Fruit fly (Drosophila melanogaster) whole organism, embryonic: ENCODE measurements around the gene Ublcp1.

Source experiments
- Bdp1 ChIP-seq: fragments of 200-800 bp; sonication (Bioruptor generic); optimal IDR thresholded peaks from 3 replicates; lab custom pipeline; 2016; ENCODE audit warnings: missing biosample characterization, missing genetic modification characterization
- CG10979 ChIP-seq: fragments of 200-800 bp; sonication (Bioruptor generic); optimal IDR thresholded peaks from 2 replicates; lab custom pipeline; 2018; ENCODE audit warnings: missing biosample characterization, mild to moderate bottlenecking, missing genetic modification characterization, moderate library complexity
- CG12071 ChIP-seq: fragments of 200-800 bp; sonication (Bioruptor generic); optimal IDR thresholded peaks from 3 replicates; lab custom pipeline; 2018; ENCODE audit warnings: missing biosample characterization, mild to moderate bottlenecking, missing genetic modification characterization
- CG12104 ChIP-seq: fragments of 200-800 bp; sonication (Bioruptor generic); optimal IDR thresholded peaks from 3 replicates; lab custom pipeline; 2016; ENCODE audit warnings: missing biosample characterization, missing genetic modification characterization
- CG13624 ChIP-seq: fragments of 200-800 bp; sonication (Bioruptor generic); optimal IDR thresholded peaks from 2 replicates; lab custom pipeline; 2016; ENCODE audit warnings: missing biosample characterization, missing genetic modification characterization
- CG14860 ChIP-seq: fragments of 200-800 bp; sonication (Bioruptor generic); IDR thresholded peaks from 3 replicates; pipeline ENCODE4 v1.3.6; 2022; ENCODE audit warnings: missing biosample characterization, missing genetic modification characterization; ENCODE audit not compliant: partially characterized antibody
- CG14965 ChIP-seq: fragments of 200-800 bp; sonication (Bioruptor generic); optimal IDR thresholded peaks from 2 replicates; lab custom pipeline; 2016; ENCODE audit warnings: missing biosample characterization, missing genetic modification characterization, borderline replicate concordance
- CG15479 ChIP-seq: fragments of 200-800 bp; sonication (Bioruptor generic); optimal IDR thresholded peaks from 3 replicates; lab custom pipeline; 2019; ENCODE audit warnings: missing biosample characterization, mild to moderate bottlenecking, missing genetic modification characterization, moderate library complexity
- CG15696 ChIP-seq: fragments of 200-800 bp; sonication (Bioruptor generic); optimal IDR thresholded peaks from 2 replicates; lab custom pipeline; 2019; ENCODE audit warnings: missing biosample characterization, mild to moderate bottlenecking, missing genetic modification characterization, moderate library complexity
- CG1603 ChIP-seq: fragments of 200-800 bp; sonication (Bioruptor generic); optimal IDR thresholded peaks from 2 replicates; lab custom pipeline; 2019; ENCODE audit warnings: missing biosample characterization, mild to moderate bottlenecking, missing genetic modification characterization, moderate library complexity
- CG17829 ChIP-seq: fragments of 200-800 bp; optimal IDR thresholded peaks from 2 replicates; lab custom pipeline; 2019; ENCODE audit warnings: missing biosample characterization, mild to moderate bottlenecking, missing genetic modification characterization, moderate library complexity
- CG17912 ChIP-seq: fragments of 200-800 bp; sonication (Bioruptor generic); optimal IDR thresholded peaks from 2 replicates; lab custom pipeline; 2018; ENCODE audit warnings: missing biosample characterization, mild to moderate bottlenecking, missing genetic modification characterization
- CG33557 ChIP-seq: fragments of 200-800 bp; sonication (Bioruptor generic); optimal IDR thresholded peaks from 2 replicates; lab custom pipeline; 2019; ENCODE audit warnings: missing biosample characterization, mild to moderate bottlenecking, missing genetic modification characterization, moderate library complexity
- CG5953 ChIP-seq: fragments of 200-800 bp; sonication (Bioruptor generic); IDR thresholded peaks from 2 replicates; pipeline ENCODE4 v1.3.6; 2022; ENCODE audit warnings: missing biosample characterization, missing genetic modification characterization
- CG6765 ChIP-seq: fragments of 200-800 bp; sonication (Bioruptor generic); optimal IDR thresholded peaks from 3 replicates; lab custom pipeline; 2017; ENCODE audit warnings: missing biosample characterization, mild to moderate bottlenecking, missing genetic modification characterization
- CG6854 ChIP-seq: fragments of 200-800 bp; sonication (Bioruptor generic); optimal IDR thresholded peaks from 3 replicates; lab custom pipeline; 2017; ENCODE audit warnings: missing biosample characterization, mild to moderate bottlenecking, missing genetic modification characterization
- CG7839 ChIP-seq: fragments of 200-800 bp; sonication (Bioruptor generic); optimal IDR thresholded peaks from 3 replicates; lab custom pipeline; 2018; ENCODE audit warnings: missing biosample characterization, mild to moderate bottlenecking, missing genetic modification characterization, moderate library complexity
- CG8478 ChIP-seq: fragments of >200 bp; optimal IDR thresholded peaks from 2 replicates; lab custom pipeline; 2018
- CG8765 ChIP-seq: fragments of 200-800 bp; sonication (Bioruptor generic); IDR thresholded peaks from 2 replicates; pipeline ENCODE4 v1.3.6; 2022; ENCODE audit warnings: missing biosample characterization, missing genetic modification characterization
- CG9727 ChIP-seq: fragments of 200-800 bp; sonication (Bioruptor generic); optimal IDR thresholded peaks from 3 replicates; lab custom pipeline; 2017; ENCODE audit warnings: missing biosample characterization, mild to moderate bottlenecking, missing genetic modification characterization
- Dip3 ChIP-seq: fragments of 200-800 bp; sonication (Bioruptor generic); optimal IDR thresholded peaks from 3 replicates; lab custom pipeline; 2016; ENCODE audit warnings: missing biosample characterization, missing genetic modification characterization
- Med ChIP-seq: fragments of 200-800 bp; sonication (Bioruptor generic); peaks from one replicate; lab custom pipeline; 2016; ENCODE audit warnings: missing biosample characterization, missing genetic modification characterization, mild to moderate bottlenecking, inconsistent platforms, moderate library complexity
- Nf-YC ChIP-seq: fragments of 200-800 bp; optimal IDR thresholded peaks from 3 replicates; lab custom pipeline; 2019; ENCODE audit warnings: missing biosample characterization, mild to moderate bottlenecking, missing genetic modification characterization, moderate library complexity
- PHDP ChIP-seq: fragments of 200-800 bp; sonication (Bioruptor generic); optimal IDR thresholded peaks from 3 replicates; lab custom pipeline; 2018; ENCODE audit warnings: missing biosample characterization, mild to moderate bottlenecking, missing genetic modification characterization, moderate library complexity
- Ptx1 ChIP-seq: fragments of 200-800 bp; sonication (Bioruptor generic); IDR thresholded peaks from 2 replicates; pipeline ENCODE4 v1.3.6; 2022; ENCODE audit warnings: missing biosample characterization, missing genetic modification characterization
- Side ChIP-seq: fragments of 200-800 bp; sonication (Bioruptor generic); optimal IDR thresholded peaks from 2 replicates; lab custom pipeline; 2016; ENCODE audit warnings: missing biosample characterization, missing genetic modification characterization
- Sry-β ChIP-seq: fragments of 200-800 bp; sonication (Bioruptor generic); optimal IDR thresholded peaks from 2 replicates; lab custom pipeline; 2018; ENCODE audit warnings: missing biosample characterization, mild to moderate bottlenecking, missing genetic modification characterization, moderate library complexity
- Xrp1 ChIP-seq: fragments of 200-800 bp; sonication (Bioruptor generic); IDR thresholded peaks from 2 replicates; pipeline ENCODE4 v1.3.6; 2022; ENCODE audit warnings: missing biosample characterization, missing genetic modification characterization
- ato ChIP-seq: fragments of 200-800 bp; sonication (Bioruptor generic); IDR thresholded peaks from 2 replicates; pipeline ENCODE4 v1.3.6; 2022; ENCODE audit warnings: missing biosample characterization, missing genetic modification characterization; ENCODE audit not compliant: partially characterized antibody
- bbx ChIP-seq: fragments of 200-800 bp; sonication (Bioruptor generic); IDR thresholded peaks from 2 replicates; pipeline ENCODE4 v1.3.6; 2022; ENCODE audit warnings: missing biosample characterization, missing genetic modification characterization; ENCODE audit not compliant: partially characterized antibody
- dmrt11E ChIP-seq: fragments of 200-800 bp; sonication (Bioruptor generic); optimal IDR thresholded peaks from 3 replicates; lab custom pipeline; 2018; ENCODE audit warnings: missing biosample characterization, mild to moderate bottlenecking, missing genetic modification characterization, moderate library complexity
- gem ChIP-seq: fragments of 200-800 bp; sonication (Bioruptor generic); optimal IDR thresholded peaks from 2 replicates; lab custom pipeline; 2019; ENCODE audit warnings: missing biosample characterization, mild to moderate bottlenecking, missing genetic modification characterization, moderate library complexity
- gsb-n ChIP-seq: fragments of 200-800 bp; sonication (Bioruptor generic); optimal IDR thresholded peaks from 3 replicates; lab custom pipeline; 2018; ENCODE audit warnings: missing biosample characterization, mild to moderate bottlenecking, missing genetic modification characterization
- insv ChIP-seq, 2 experiments: fragments of 200-800 bp; sonication (Bioruptor generic); optimal IDR thresholded peaks; 3 replicates each; lab custom pipeline; 2016 to 2018; ENCODE audit warnings: missing biosample characterization in 2 of 2, missing genetic modification characterization in 2 of 2
- knrl ChIP-seq: fragments of 200-800 bp; sonication (Bioruptor generic); IDR thresholded peaks from 3 replicates; pipeline ENCODE4 v1.3.6; 2022; ENCODE audit warnings: missing biosample characterization, missing genetic modification characterization; ENCODE audit not compliant: partially characterized antibody
- oc ChIP-seq: fragments of 200-800 bp; sonication (Bioruptor generic); optimal IDR thresholded peaks from 2 replicates; lab custom pipeline; 2018; ENCODE audit warnings: missing biosample characterization, mild to moderate bottlenecking, missing genetic modification characterization, moderate library complexity
- pan ChIP-seq, 4 experiments: fragments of >200 bp in 3 of 4; fragments of 200-800 bp in 1 of 4; sonication (Bioruptor generic) in 1 of 4; optimal IDR thresholded peaks in 3 of 4; IDR thresholded peaks in 1 of 4; 2 replicates each; pipeline versions ENCODE4 v1.3.6 to Lab custom; 2017 to 2022; ENCODE audit warnings: missing biosample characterization in 2 of 4, missing genetic modification characterization in 2 of 4, mixed read lengths in 1 of 4
- prd ChIP-seq, 3 experiments: fragments of >200 bp in 2 of 3; fragments of 200-800 bp in 1 of 3; sonication (Bioruptor generic) in 1 of 3; optimal IDR thresholded peaks in 2 of 3; IDR thresholded peaks in 1 of 3; 2 replicates in 2 of 3; 3 replicates in 1 of 3; pipeline versions ENCODE4 v1.3.6 to Lab custom; 2017 to 2022; ENCODE audit warnings: missing biosample characterization in 1 of 3, missing genetic modification characterization in 1 of 3
- pzg ChIP-seq: fragments of 200-800 bp; sonication (Bioruptor generic); optimal IDR thresholded peaks from 3 replicates; lab custom pipeline; 2018; ENCODE audit warnings: missing biosample characterization, mild to moderate bottlenecking, missing genetic modification characterization, moderate library complexity
- row ChIP-seq: fragments of 200-800 bp; sonication (Bioruptor generic); IDR thresholded peaks from 3 replicates; pipeline ENCODE4 v1.3.6; 2022; ENCODE audit warnings: missing biosample characterization, missing genetic modification characterization
- scrt ChIP-seq: fragments of 200-800 bp; sonication (Bioruptor generic); optimal IDR thresholded peaks from 2 replicates; lab custom pipeline; 2018; ENCODE audit warnings: missing biosample characterization, mild to moderate bottlenecking, missing genetic modification characterization, moderate library complexity
- sens ChIP-seq: fragments of 200-800 bp; sonication (Bioruptor generic); peaks from one replicate; lab custom pipeline; 2016; ENCODE audit warnings: missing biosample characterization, missing genetic modification characterization
- tgo ChIP-seq: fragments of 200-800 bp; sonication (Bioruptor generic); IDR thresholded peaks from 3 replicates; pipeline ENCODE4 v1.3.6; 2022; ENCODE audit warnings: missing biosample characterization, missing genetic modification characterization
- unc-4 ChIP-seq: fragments of 200-800 bp; sonication (Bioruptor generic); IDR thresholded peaks from 2 replicates; pipeline ENCODE4 v1.3.6; 2022; ENCODE audit warnings: missing biosample characterization, missing genetic modification characterization; ENCODE audit not compliant: partially characterized antibody
- vvl ChIP-seq: fragments of 200-800 bp; sonication (Bioruptor generic); IDR thresholded peaks from 2 replicates; pipeline ENCODE4 v1.3.6; 2022; ENCODE audit warnings: missing biosample characterization, missing genetic modification characterization
- z ChIP-seq: fragments of 200-800 bp; sonication (Bioruptor generic); IDR thresholded peaks from 3 replicates; pipeline ENCODE4 v1.3.6; 2022; ENCODE audit warnings: missing biosample characterization, missing genetic modification characterization

Ublcp1 gene

dm6 chr3R:23028506-23028905 is 32.8 kb upstream of the Ublcp1 start (continued):
- no peak for TF ChIP-seq CG33557 (GFP tag; lab: Kevin White, UChicago)
- no peak for TF ChIP-seq CG5953 (GFP tag; lab: Robert Waterston, UW)
- TF ChIP-seq CG12071 (GFP tag; lab: Kevin White, UChicago): peak; percentile 46
- TF ChIP-seq oc (tag; lab: Kevin White, UChicago): no peak
- no peak for TF ChIP-seq CG14965 (GFP tag; lab: Kevin White, UChicago)

DNA sequence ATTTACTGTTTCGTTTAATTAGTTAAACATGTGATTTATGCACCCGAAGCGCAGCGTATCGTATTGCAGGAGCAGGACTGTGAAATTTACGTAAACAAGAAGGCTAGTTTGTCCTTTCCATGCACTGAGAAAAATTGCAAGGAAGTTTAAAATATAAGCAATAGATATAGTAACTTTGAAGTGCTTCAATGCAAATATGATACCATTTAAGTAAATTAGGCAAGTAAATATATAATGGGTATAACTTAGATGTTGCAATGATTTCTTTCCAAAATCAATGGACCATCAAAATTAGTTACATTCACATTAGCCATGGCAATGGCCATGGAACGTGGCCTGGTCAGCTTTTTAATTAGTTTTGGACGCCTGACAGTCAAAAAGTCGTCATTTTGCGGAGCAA is 30.4 kb upstream of the Ublcp1 start:
- TF ChIP-seq CG9727 (GFP tag; lab: Kevin White, UChicago) (peak; percentile 18), Med (GFP tag; lab: Kevin White, UChicago) (peak; percentile 53), gem (tag; lab: Kevin White, UChicago) (no peak), CG15479 (no peak), sens (GFP tag; lab: Kevin White, UChicago) (peak; percentile 80), CG7839 (peak; percentile 1), CG17912 (GFP tag; lab: Kevin White, UChicago) (no peak), CG8478 (no peak), CG6765 (no peak), PHDP (tag; lab: Kevin White, UChicago) (no peak), pan (optimal IDR thresholded peaks at IDR 0.05; lab: Kevin White, UChicago) (no peak), pan (GFP tag; optimal IDR thresholded peaks at IDR 0.05 in 1 of 2, IDR thresholded peaks at IDR 0.05 in 1 of 2) (no peak), tgo (GFP tag; lab: Robert Waterston, UW) (no peak), CG12104 (GFP tag; lab: Kevin White, UChicago) (no peak), CG17829 (tag; lab: Kevin White, UChicago) (no peak), unc-4 (GFP tag; lab: Robert Waterston, UW) (no peak), pzg (GFP tag; lab: Kevin White, UChicago) (no peak), prd (optimal IDR thresholded peaks at IDR 0.05; lab: Kevin White, UChicago) (no peak), prd (GFP tag; IDR thresholded peaks at IDR 0.05; lab: Robert Waterston, UW) (0 out of 3 replicates have a peak, but pooled peaks have one; percentile 41), CG6854 (no peak), gsb-n (tag; lab: Kevin White, UChicago) (no peak), CG15696 (peak; percentile 66), CG13624 (GFP tag; lab: Kevin White, UChicago) (no peak), CG1603 (tag; lab: Kevin White, UChicago) (peak; percentile 1), Xrp1 (GFP tag; lab: Robert Waterston, UW) (no peak), Sry-β (GFP tag; lab: Kevin White, UChicago) (no peak), CG10979 (tag; lab: Kevin White, UChicago) (peak; percentile 4), row (GFP tag; lab: Robert Waterston, UW) (no peak), knrl (no peak), bbx (GFP tag; lab: Robert Waterston, UW) (no peak), Ptx1 (no peak), Nf-YC (tag; lab: Kevin White, UChicago) (no peak), dmrt11E (tag; lab: Kevin White, UChicago) (peak; percentile 38), insv (GFP tag; optimal IDR thresholded peaks at IDR 0.05; lab: Kevin White, UChicago) (no peak), z (GFP tag; lab: Robert Waterston, UW) (no peak), CG14860 (GFP tag; lab: Robert Waterston, UW) (no peak), ato (no peak), Side (GFP tag; lab: Kevin White, UChicago) (no peak), Bdp1 (GFP tag; lab: Kevin White, UChicago) (no peak), vvl (no peak), CG8765 (GFP tag; lab: Robert Waterston, UW) (no peak), Dip3 (GFP tag; lab: Kevin White, UChicago) (no peak), scrt (GFP tag; lab: Kevin White, UChicago) (no peak)
